Worm (Caenorhabditis elegans) whole organism, L4 larva: Measurements from ENCODE around the gene ric-8.

Source experiments
- D1046.2 ChIP-seq: fragments of 200-800 bp; sonication (Bioruptor generic); IDR thresholded peaks from 2 replicates; pipeline ENCODE4 v1.3.6; 2022; ENCODE audit warnings: missing genetic modification characterization, missing compliant biosample characterization
- F44E2.7 ChIP-seq: fragments of 200-800 bp; sonication (Bioruptor generic); IDR thresholded peaks from 2 replicates; pipeline ENCODE4 v2.1.2; 2022; ENCODE audit warnings: missing genetic modification characterization, missing compliant biosample characterization
- Y105C5A.15 ChIP-seq: fragments of 200-800 bp; sonication (Bioruptor generic); IDR thresholded peaks from 2 replicates; pipeline ENCODE4 v1.3.6; 2022; ENCODE audit warnings: missing genetic modification characterization, missing compliant biosample characterization
- Y48G9A.11 ChIP-seq: fragments of 200-800 bp; sonication (Bioruptor generic); IDR thresholded peaks from 2 replicates; pipeline ENCODE4 v1.3.6; 2022; ENCODE audit warnings: missing genetic modification reagents, missing genetic modification characterization, missing compliant biosample characterization
- Y75B8A.6 ChIP-seq: fragments of 200-800 bp; sonication (Bioruptor generic); IDR thresholded peaks from 2 replicates; pipeline ENCODE4 v1.3.6; 2022; ENCODE audit warnings: missing genetic modification reagents, missing genetic modification characterization, missing compliant biosample characterization
- ZK337.2 ChIP-seq: fragments of 200-800 bp; sonication (Bioruptor generic); IDR thresholded peaks from 2 replicates; pipeline ENCODE4 v1.3.6; 2022; ENCODE audit warnings: missing genetic modification reagents, missing genetic modification characterization, missing compliant biosample characterization
- ama-1 ChIP-seq: fragments of 150-350 bp; optimal IDR thresholded peaks from 2 replicates; lab custom pipeline; 2014; ENCODE audit warnings: inconsistent platforms, mixed read lengths
- attf-4 ChIP-seq: sonication (generic microtip); optimal IDR thresholded peaks from 3 replicates; lab custom pipeline; 2017; ENCODE audit warnings: missing biosample characterization, missing genetic modification characterization
- ceh-82 ChIP-seq: sonication (generic microtip); optimal IDR thresholded peaks from 2 replicates; lab custom pipeline; 2017; ENCODE audit warnings: missing biosample characterization, missing genetic modification characterization
- ctbp-1 ChIP-seq: fragments of 200-800 bp; sonication (Bioruptor generic); IDR thresholded peaks from 2 replicates; pipeline ENCODE4 v1.3.6; 2022; ENCODE audit warnings: missing genetic modification reagents, missing genetic modification characterization, missing compliant biosample characterization
- daf-16 ChIP-seq, 3 experiments: sonication (generic microtip); optimal IDR thresholded peaks; 2 replicates each; lab custom pipeline; 2016 to 2017; ENCODE audit warnings: missing genetic modification characterization in 3 of 3, missing genetic modification reagents in 3 of 3, mild to moderate bottlenecking in 2 of 3, missing compliant biosample characterization in 2 of 3, missing biosample characterization in 1 of 3, moderate library complexity in 1 of 3
- daf-19 ChIP-seq: fragments of 200-800 bp; sonication (Bioruptor generic); conservative IDR thresholded peaks from 2 replicates; pipeline ENCODE4 v1.3.6; 2022; ENCODE audit warnings: missing genetic modification characterization, missing compliant biosample characterization
- daf-8 ChIP-seq: fragments of 200-800 bp; sonication (Bioruptor generic); IDR thresholded peaks from 2 replicates; pipeline ENCODE4 v1.3.6; 2022; ENCODE audit warnings: missing genetic modification characterization, missing compliant biosample characterization
- duxl-1 ChIP-seq: sonication (generic microtip); optimal IDR thresholded peaks from 2 replicates; lab custom pipeline; 2016; ENCODE audit warnings: mild to moderate bottlenecking, missing genetic modification characterization, moderate library complexity, missing compliant biosample characterization; ENCODE audit not compliant: poor library complexity
- dve-1 ChIP-seq: sonication (generic microtip); optimal IDR thresholded peaks from 2 replicates; lab custom pipeline; 2017; ENCODE audit warnings: antibody characterized with exemption, mild to moderate bottlenecking, missing genetic modification characterization, missing compliant biosample characterization; ENCODE audit not compliant: insufficient read depth
- fkh-10 ChIP-seq: fragments of 150-350 bp; optimal IDR thresholded peaks from 2 replicates; lab custom pipeline; 2014; ENCODE audit warnings: missing biosample characterization, missing genetic modification reagents, missing genetic modification characterization
- gei-8 ChIP-seq: fragments of 200-800 bp; sonication (Bioruptor generic); optimal IDR thresholded peaks from 2 replicates; lab custom pipeline; 2018; ENCODE audit warnings: mild to moderate bottlenecking, missing genetic modification characterization, missing compliant biosample characterization
- jun-1 ChIP-seq: fragments of 150-350 bp; optimal IDR thresholded peaks from 2 replicates; lab custom pipeline; 2014; ENCODE audit warnings: missing biosample characterization, missing genetic modification reagents, missing genetic modification characterization
- lim-7 ChIP-seq: fragments of 200-800 bp; sonication (Bioruptor generic); IDR thresholded peaks from 2 replicates; pipeline ENCODE4 v1.3.6; 2022; ENCODE audit warnings: missing genetic modification characterization, missing compliant biosample characterization
- lin-15B ChIP-seq: fragments of 150-350 bp; sonication (generic microtip); optimal IDR thresholded peaks from 3 replicates; lab custom pipeline; 2014; ENCODE audit warnings: missing biosample characterization, missing genetic modification characterization
- lin-29 ChIP-seq: fragments of 200-800 bp; sonication (Bioruptor generic); IDR thresholded peaks from 2 replicates; pipeline ENCODE4 v1.3.6; 2022; ENCODE audit warnings: missing genetic modification reagents, missing genetic modification characterization, missing compliant biosample characterization
- lin-38 ChIP-seq: fragments of 200-800 bp; sonication (Bioruptor generic); IDR thresholded peaks from 2 replicates; pipeline ENCODE4 v1.3.6; 2022; ENCODE audit warnings: missing genetic modification reagents, missing genetic modification characterization, missing compliant biosample characterization
- madf-5 ChIP-seq, 2 experiments: fragments of 200-800 bp; sonication (Bioruptor generic); IDR thresholded peaks; 2 replicates each; pipeline ENCODE4 v1.3.6; 2022; ENCODE audit warnings: missing compliant biosample characterization in 2 of 2, missing genetic modification characterization in 2 of 2
- madf-9 ChIP-seq: fragments of 200-800 bp; sonication (Bioruptor generic); conservative IDR thresholded peaks from 2 replicates; pipeline ENCODE4 v1.3.6; 2022; ENCODE audit warnings: missing genetic modification reagents, missing genetic modification characterization, missing compliant biosample characterization
- mep-1 ChIP-seq: fragments of 150-350 bp; sonication (generic microtip); optimal IDR thresholded peaks from 3 replicates; lab custom pipeline; 2014; ENCODE audit warnings: missing biosample characterization, missing genetic modification characterization
- mes-2 ChIP-seq: sonication (generic microtip); optimal IDR thresholded peaks from 2 replicates; lab custom pipeline; 2016; ENCODE audit warnings: missing genotype, mild to moderate bottlenecking, missing genetic modification characterization, missing compliant biosample characterization; ENCODE audit not compliant: poor library complexity, severe bottlenecking
- nhr-102 ChIP-seq: sonication (generic microtip); optimal IDR thresholded peaks from 2 replicates; lab custom pipeline; 2016; ENCODE audit warnings: mild to moderate bottlenecking, missing genetic modification characterization, moderate library complexity, missing compliant biosample characterization
- nhr-111 ChIP-seq: fragments of 200-800 bp; sonication (Bioruptor generic); optimal IDR thresholded peaks from 2 replicates; lab custom pipeline; 2018; ENCODE audit warnings: mild to moderate bottlenecking, missing genetic modification characterization, missing compliant biosample characterization
- nhr-42 ChIP-seq: fragments of 200-800 bp; sonication (Bioruptor generic); IDR thresholded peaks from 2 replicates; pipeline ENCODE4 v1.3.6; 2022; ENCODE audit warnings: missing genetic modification characterization, missing compliant biosample characterization
- nhr-48 ChIP-seq: sonication (generic microtip); optimal IDR thresholded peaks from 2 replicates; lab custom pipeline; 2016; ENCODE audit warnings: mild to moderate bottlenecking, missing genetic modification characterization, missing compliant biosample characterization
- nhr-76 ChIP-seq: fragments of 150-350 bp; optimal IDR thresholded peaks from 2 replicates; lab custom pipeline; 2014; ENCODE audit warnings: missing biosample characterization, missing genetic modification characterization
- nhr-77 ChIP-seq: fragments of 150-350 bp; optimal IDR thresholded peaks from 2 replicates; lab custom pipeline; 2014; ENCODE audit warnings: missing biosample characterization, missing genetic modification characterization
- php-3 ChIP-seq: fragments of 200-800 bp; sonication (Bioruptor generic); IDR thresholded peaks from 2 replicates; pipeline ENCODE4 v1.3.6; 2022; ENCODE audit warnings: missing genetic modification reagents, missing genetic modification characterization, missing compliant biosample characterization
- pqm-1 ChIP-seq: sonication (generic microtip); optimal IDR thresholded peaks from 2 replicates; lab custom pipeline; 2017; ENCODE audit warnings: missing biosample characterization, missing genetic modification characterization
- saeg-2 ChIP-seq: fragments of 200-800 bp; sonication (Bioruptor generic); IDR thresholded peaks from 2 replicates; pipeline ENCODE4 v1.3.6; 2022; ENCODE audit warnings: missing genetic modification reagents, missing genetic modification characterization, missing compliant biosample characterization
- sdz-12 ChIP-seq: fragments of 200-800 bp; sonication (Bioruptor generic); optimal IDR thresholded peaks from 2 replicates; lab custom pipeline; 2018; ENCODE audit warnings: mild to moderate bottlenecking, missing genetic modification characterization, missing compliant biosample characterization
- skn-1 ChIP-seq: fragments of 150-350 bp; optimal IDR thresholded peaks from 2 replicates; lab custom pipeline; 2014; ENCODE audit warnings: missing biosample characterization, missing genetic modification characterization
- snpc-1.2 ChIP-seq: fragments of 200-800 bp; sonication (Bioruptor generic); IDR thresholded peaks from 2 replicates; pipeline ENCODE4 v1.3.6; 2022; ENCODE audit warnings: missing genetic modification reagents, missing genetic modification characterization, missing compliant biosample characterization
- snpc-4 ChIP-seq: fragments of 150-350 bp; optimal IDR thresholded peaks from 2 replicates; lab custom pipeline; 2014; ENCODE audit warnings: missing biosample characterization, missing genetic modification characterization
- spr-3 ChIP-seq: fragments of 200-800 bp; sonication (Bioruptor generic); optimal IDR thresholded peaks from 2 replicates; lab custom pipeline; 2018; ENCODE audit warnings: mild to moderate bottlenecking, missing genetic modification characterization, missing compliant biosample characterization
- tag-97 ChIP-seq: fragments of 200-800 bp; sonication (Bioruptor generic); IDR thresholded peaks from 2 replicates; pipeline ENCODE4 v1.3.6; 2022; ENCODE audit warnings: missing genetic modification characterization, missing compliant biosample characterization
- tra-1 ChIP-seq: fragments of 200-800 bp; sonication (Bioruptor generic); IDR thresholded peaks from 2 replicates; pipeline ENCODE4 v1.3.6; 2022; ENCODE audit warnings: missing genetic modification reagents, missing genetic modification characterization, missing compliant biosample characterization
- unc-130 ChIP-seq: sonication (generic microtip); optimal IDR thresholded peaks from 2 replicates; lab custom pipeline; 2016; ENCODE audit warnings: missing genetic modification reagents, missing genetic modification characterization, missing compliant biosample characterization
- unc-39 ChIP-seq: sonication (generic microtip); optimal IDR thresholded peaks from 2 replicates; lab custom pipeline; 2017; ENCODE audit warnings: missing biosample characterization, missing genetic modification characterization
- vab-7 ChIP-seq: fragments of 200-800 bp; sonication (Bioruptor generic); IDR thresholded peaks from 2 replicates; pipeline ENCODE4 v1.3.6; 2022; ENCODE audit warnings: missing genetic modification reagents, missing genetic modification characterization, missing compliant biosample characterization
- zag-1 ChIP-seq: fragments of 150-350 bp; optimal IDR thresholded peaks from 2 replicates; lab custom pipeline; 2014; ENCODE audit warnings: missing biosample characterization, missing genetic modification characterization
- zfp-3 ChIP-seq: fragments of 200-800 bp; sonication (Bioruptor generic); conservative IDR thresholded peaks from 2 replicates; pipeline ENCODE4 v1.3.6; 2022; ENCODE audit warnings: missing genetic modification reagents, missing genetic modification characterization, missing compliant biosample characterization
- zip-2 ChIP-seq: fragments of 150-350 bp; optimal IDR thresholded peaks from 2 replicates; lab custom pipeline; 2014; ENCODE audit warnings: missing biosample characterization, missing genetic modification characterization
- ztf-7 ChIP-seq: fragments of 150-350 bp; optimal IDR thresholded peaks from 2 replicates; lab custom pipeline; 2014; ENCODE audit warnings: missing biosample characterization, missing genetic modification characterization

Gene ric-8

ce11 chrIV:2639666-2640273 is 3.0 kb upstream of the ric-8 start (continued):
- TF ChIP-seq nhr-42 (GFP tag; lab: Robert Waterston, UW), result peak; percentile 57; the same call in 1 of the 2 replicates
- no peak for TF ChIP-seq snpc-4
- TF ChIP-seq lin-15B (tag; lab: Kevin White, UChicago), result no peak
- peak; percentile 48; the same call in 1 of the 2 replicates for TF ChIP-seq ZK337.2
- TF ChIP-seq zfp-3, result 0 out of 2 replicates have a peak, but pooled peaks have one; percentile 50
- peak; percentile 68 for TF ChIP-seq nhr-102 (tag; lab: Kevin White, UChicago)
- TF ChIP-seq Y48G9A.11, result peak; percentile 88
- no peak for TF ChIP-seq jun-1 (tag; lab: Kevin White, UChicago)
- TF ChIP-seq madf-5 (GFP tag; IDR thresholded peaks at IDR 0.05; lab: Robert Waterston, UW), result peak; percentile 82 to 84; a peak in 2 of 4 replicates
- TF ChIP-seq nhr-111 (GFP tag; lab: Kevin White, UChicago), result no peak
- TF ChIP-seq unc-39, result no peak
- no peak for TF ChIP-seq nhr-76 (tag; lab: Kevin White, UChicago)
- peak; percentile 31 for TF ChIP-seq mep-1 (tag; lab: Kevin White, UChicago)
- TF ChIP-seq attf-4, result no peak
- peak; percentile 79 for TF ChIP-seq madf-9 (GFP tag; lab: Robert Waterston, UW)
- peak; percentile 10 for TF ChIP-seq unc-130 (GFP tag; lab: Kevin White, UChicago)
- no peak for TF ChIP-seq duxl-1 (tag; lab: Kevin White, UChicago)
- no peak for TF ChIP-seq nhr-48 (tag; lab: Kevin White, UChicago)
- TF ChIP-seq vab-7, result peak; percentile 78
- peak; percentile 98 for TF ChIP-seq F44E2.7 (GFP tag; lab: Robert Waterston, UW)
- TF ChIP-seq ceh-82 (tag; lab: Kevin White, UChicago), result no peak
- TF ChIP-seq zag-1, result no peak
- TF ChIP-seq Y105C5A.15 (GFP tag; lab: Robert Waterston, UW), result peak; percentile 91
- TF ChIP-seq dve-1 (tag; lab: Kevin White, UChicago), result peak; percentile 13

- TF ChIP-seq dve-1 (tag; lab: Kevin White, UChicago) (peak; percentile 79), zip-2 (tag; lab: Kevin White, UChicago) (no peak), daf-19 (GFP tag; lab: Robert Waterston, UW) (no peak), madf-5 (GFP tag; IDR thresholded peaks at IDR 0.05; lab: Robert Waterston, UW) (no peak), ztf-7 (tag; lab: Kevin White, UChicago) (peak; percentile 38), ama-1 (no peak), skn-1 (tag; lab: Kevin White, UChicago) (no peak), gei-8 (GFP tag; lab: Kevin White, UChicago) (no peak), pqm-1 (no peak), fkh-10 (GFP tag; lab: Kevin White, UChicago) (no peak), php-3 (GFP tag; lab: Robert Waterston, UW) (no peak), sdz-12 (GFP tag; lab: Kevin White, UChicago) (no peak), saeg-2 (no peak), lin-38 (peak; percentile 83), mep-1 (tag; lab: Kevin White, UChicago) (peak; percentile 74), snpc-1.2 (GFP tag; lab: Robert Waterston, UW) (no peak), madf-9 (GFP tag; lab: Robert Waterston, UW) (no peak), tra-1 (GFP tag; lab: Robert Waterston, UW) (no peak), daf-8 (GFP tag; lab: Robert Waterston, UW) (no peak), lin-29 (GFP tag; lab: Robert Waterston, UW) (no peak), Y75B8A.6 (GFP tag; lab: Robert Waterston, UW) (no peak), D1046.2 (GFP tag; lab: Robert Waterston, UW) (no peak), snpc-4 (no peak), ctbp-1 (no peak), nhr-77 (tag; lab: Kevin White, UChicago) (no peak), lim-7 (GFP tag; lab: Robert Waterston, UW) (no peak), ceh-82 (tag; lab: Kevin White, UChicago) (no peak), mes-2 (peak; percentile 82), tag-97 (GFP tag; lab: Robert Waterston, UW) (no peak), duxl-1 (tag; lab: Kevin White, UChicago) (peak; percentile 27), attf-4 (no peak), spr-3 (GFP tag; lab: Kevin White, UChicago) (no peak), ZK337.2 (no peak), daf-16 (GFP tag; optimal IDR thresholded peaks at IDR 0.05; lab: Kevin White, UChicago) (no peak), daf-16 (tag; optimal IDR thresholded peaks at IDR 0.05; lab: Kevin White, UChicago) (peak; percentile 33)
Measured at ce11 chrIV:2640950-2641349, 1.8 kb upstream of the ric-8 start, which contains the start of the genes mdf-2 and nduv-3. mdf-2 (minus strand) TSS chrIV:2641125. nduv-3 (plus strand) TSS chrIV:2641310.
